Fruit fly (Drosophila melanogaster) whole organism, adult: ENCODE data around the gene CG10874.

Experiments
- CG11617 ChIP-seq: fragments of 200-800 bp; sonication (Bioruptor generic); optimal IDR thresholded peaks from 2 replicates; lab custom pipeline; 2017; ENCODE audit warnings: mild to moderate bottlenecking, missing biosample characterization, missing genetic modification reagents, missing genetic modification characterization
- CG1620 ChIP-seq: fragments of 200-800 bp; sonication (Bioruptor generic); optimal IDR thresholded peaks from 2 replicates; lab custom pipeline; 2016; ENCODE audit warnings: missing biosample characterization, missing genetic modification characterization
- CG5204 ChIP-seq: fragments of 200-800 bp; sonication (Bioruptor generic); optimal IDR thresholded peaks from 2 replicates; lab custom pipeline; 2016; ENCODE audit warnings: missing biosample characterization, missing genetic modification characterization
- CG7045 ChIP-seq: fragments of 200-800 bp; sonication (Bioruptor generic); optimal IDR thresholded peaks from 2 replicates; lab custom pipeline; 2017; ENCODE audit warnings: missing biosample characterization, mild to moderate bottlenecking, missing genetic modification characterization
- Hr96 ChIP-seq: fragments of 200-800 bp; sonication (Bioruptor generic); optimal IDR thresholded peaks from 2 replicates; lab custom pipeline; 2016; ENCODE audit warnings: missing biosample characterization, missing genetic modification characterization
- Mnt ChIP-seq: fragments of 200-800 bp; sonication (Bioruptor generic); optimal IDR thresholded peaks from 2 replicates; lab custom pipeline; 2016; ENCODE audit warnings: missing biosample characterization, mild to moderate bottlenecking, missing genetic modification characterization
- cic ChIP-seq: fragments of 200-800 bp; sonication (Bioruptor generic); optimal IDR thresholded peaks from 2 replicates; lab custom pipeline; 2017; ENCODE audit warnings: missing biosample characterization, mild to moderate bottlenecking, missing genetic modification characterization, moderate library complexity
- cnc ChIP-seq, 2 experiments: fragments of >200 bp; optimal IDR thresholded peaks; 2 replicates each; lab custom pipeline; 2017
- kay ChIP-seq: fragments of 200-800 bp; sonication (Bioruptor generic); peaks from one replicate; lab custom pipeline; 2016; ENCODE audit warnings: missing biosample characterization, missing genetic modification characterization, borderline replicate concordance
- toe ChIP-seq: fragments of 200-800 bp; sonication (Bioruptor generic); optimal IDR thresholded peaks from 2 replicates; lab custom pipeline; 2016; ENCODE audit warnings: missing biosample characterization, missing genetic modification characterization

CG10874 gene

DNA sequence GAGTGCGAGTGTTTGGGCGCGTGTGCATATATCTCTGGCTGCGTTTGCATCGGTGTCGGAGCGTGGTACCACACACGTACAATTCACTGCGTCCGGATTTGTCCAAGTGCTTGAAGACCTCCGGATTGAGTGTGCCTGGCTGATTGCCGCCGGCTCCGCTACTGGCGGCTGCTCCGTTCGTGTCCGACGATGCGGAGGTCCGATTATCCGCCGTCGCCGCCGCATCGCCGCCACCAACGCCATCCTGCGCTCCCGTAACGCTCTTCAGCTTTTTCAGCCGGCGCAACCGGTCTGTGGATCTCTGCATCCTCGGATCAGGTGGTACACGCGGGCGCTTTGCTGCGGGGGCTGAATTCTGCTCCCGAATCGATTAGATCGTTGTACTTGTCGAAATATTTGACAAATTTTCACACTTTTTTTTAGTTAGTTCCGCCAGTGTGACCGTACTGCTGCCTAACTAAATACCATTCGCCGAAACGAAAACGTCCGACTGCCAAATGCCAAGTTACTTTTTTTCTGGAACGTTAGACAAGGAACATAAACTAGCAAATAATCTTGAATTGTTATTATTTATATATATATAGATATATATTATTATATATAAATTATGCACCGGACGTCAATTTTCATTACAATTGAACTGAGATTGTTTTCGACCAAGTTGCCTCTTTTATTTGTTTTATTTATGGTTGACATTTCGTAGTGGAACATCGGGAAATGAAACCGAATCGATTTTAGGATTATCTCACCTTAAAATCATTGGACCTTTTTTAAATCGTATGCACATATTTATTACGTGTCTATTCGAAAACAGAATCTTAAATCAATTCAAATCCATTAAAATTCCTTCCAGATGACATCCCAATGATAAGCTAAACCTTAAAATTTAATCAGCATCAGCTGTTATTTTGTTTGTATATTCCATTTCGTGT is 47.2 kb downstream of the CG10874 start, which contains the start of gene tho2:
Gene tho2, minus strand, starts transcription at position 463 of the 932 bp plus-strand sequence.
- TF ChIP-seq toe (GFP tag; lab: Kevin White, UChicago) = no peak
- no peak for TF ChIP-seq cic (GFP tag; lab: Kevin White, UChicago)
- no peak for TF ChIP-seq CG5204 (GFP tag; lab: Kevin White, UChicago)
- TF ChIP-seq cnc (optimal IDR thresholded peaks at IDR 0.05; lab: Kevin White, UChicago) = no peak
- no peak for TF ChIP-seq CG1620
- TF ChIP-seq Mnt (GFP tag; lab: Kevin White, UChicago) = no peak
- no peak for TF ChIP-seq Hr96 (GFP tag; lab: Kevin White, UChicago)
- no peak for TF ChIP-seq CG7045 (GFP tag; lab: Kevin White, UChicago)
- TF ChIP-seq CG11617 (GFP tag; lab: Kevin White, UChicago) = no peak
- TF ChIP-seq kay (GFP tag; lab: Kevin White, UChicago) = no peak
